Fruit fly (Drosophila melanogaster) whole organism, embryonic: ENCODE measurements around the gene CG5934.

Source experiments
- CG11504 ChIP-seq: fragments of 200-800 bp; sonication (Bioruptor generic); optimal IDR thresholded peaks from 3 replicates; lab custom pipeline; 2019; ENCODE audit warnings: missing biosample characterization, mild to moderate bottlenecking, missing genetic modification characterization, moderate library complexity
- CG11723 ChIP-seq: fragments of 200-800 bp; sonication (Bioruptor generic); optimal IDR thresholded peaks from 2 replicates; lab custom pipeline; 2017; ENCODE audit warnings: missing biosample characterization, mild to moderate bottlenecking, missing genetic modification characterization
- CG12659 ChIP-seq: fragments of 200-800 bp; sonication (Bioruptor generic); optimal IDR thresholded peaks from 3 replicates; lab custom pipeline; 2017; ENCODE audit warnings: mild to moderate bottlenecking, missing biosample characterization, missing genetic modification reagents, missing genetic modification characterization
- CG13287 ChIP-seq: fragments of 200-800 bp; sonication (Bioruptor generic); IDR thresholded peaks from 2 replicates; pipeline ENCODE4 v1.3.6; 2022; ENCODE audit warnings: missing biosample characterization, missing genetic modification characterization; ENCODE audit not compliant: partially characterized antibody
- CG13424 ChIP-seq: fragments of 200-800 bp; sonication (Bioruptor generic); optimal IDR thresholded peaks from 2 replicates; lab custom pipeline; 2019; ENCODE audit warnings: missing biosample characterization, mild to moderate bottlenecking, missing genetic modification characterization, moderate library complexity
- CG1647 ChIP-seq: fragments of 200-800 bp; sonication (Bioruptor generic); optimal IDR thresholded peaks from 3 replicates; lab custom pipeline; 2016; ENCODE audit warnings: missing biosample characterization, missing genetic modification characterization
- CG16779 ChIP-seq: fragments of 200-800 bp; sonication (Bioruptor generic); IDR thresholded peaks from 2 replicates; pipeline ENCODE4 v1.3.6; 2022; ENCODE audit warnings: missing biosample characterization, missing genetic modification characterization
- CG2889 ChIP-seq: fragments of 200-800 bp; sonication (Bioruptor generic); IDR thresholded peaks from 3 replicates; pipeline ENCODE4 v1.3.6; 2022; ENCODE audit warnings: missing biosample characterization, missing genetic modification characterization
- CG31224 ChIP-seq: fragments of 200-800 bp; sonication (Bioruptor generic); IDR thresholded peaks from 2 replicates; pipeline ENCODE4 v1.3.6; 2022; ENCODE audit warnings: missing biosample characterization, missing genetic modification characterization
- CG5180 ChIP-seq: fragments of 200-800 bp; sonication (Bioruptor generic); optimal IDR thresholded peaks from 3 replicates; lab custom pipeline; 2017; ENCODE audit warnings: missing biosample characterization, missing genetic modification characterization, mild to moderate bottlenecking, moderate library complexity, missing genetic modification reagents
- CG7357 ChIP-seq: fragments of 200-800 bp; sonication (Bioruptor generic); IDR thresholded peaks from 3 replicates; pipeline ENCODE4 v1.3.6; 2022; ENCODE audit warnings: missing biosample characterization, missing genetic modification characterization
- CG8290 ChIP-seq, 3 experiments: fragments of 200-800 bp; sonication (Bioruptor generic); optimal IDR thresholded peaks; 2 replicates each; lab custom pipeline; 2016 to 2019; ENCODE audit warnings: missing biosample characterization in 3 of 3, missing genetic modification characterization in 3 of 3, mild to moderate bottlenecking in 2 of 3, moderate library complexity in 1 of 3
- CG8765 ChIP-seq: fragments of 200-800 bp; sonication (Bioruptor generic); IDR thresholded peaks from 2 replicates; pipeline ENCODE4 v1.3.6; 2022; ENCODE audit warnings: missing biosample characterization, missing genetic modification characterization
- CG9817 ChIP-seq: fragments of 200-800 bp; sonication (Bioruptor generic); optimal IDR thresholded peaks from 2 replicates; lab custom pipeline; 2018; ENCODE audit warnings: missing biosample characterization, mild to moderate bottlenecking, missing genetic modification characterization, moderate library complexity
- CoRest ChIP-seq: fragments of 200-800 bp; sonication (Bioruptor generic); optimal IDR thresholded peaks from 3 replicates; lab custom pipeline; 2018; ENCODE audit warnings: missing biosample characterization, mild to moderate bottlenecking, missing genetic modification characterization, moderate library complexity
- CrebB ChIP-seq: fragments of 200-800 bp; sonication (Bioruptor generic); optimal IDR thresholded peaks from 3 replicates; lab custom pipeline; 2018; ENCODE audit warnings: missing biosample characterization, mild to moderate bottlenecking, missing genetic modification characterization
- D ChIP-seq, 2 experiments: fragments of 200-800 bp in 1 of 2; fragments of >200 bp in 1 of 2; sonication (Bioruptor generic) in 1 of 2; optimal IDR thresholded peaks; 2 replicates in 1 of 2; 3 replicates in 1 of 2; lab custom pipeline; 2017; ENCODE audit warnings: mild to moderate bottlenecking in 1 of 2, missing biosample characterization in 1 of 2, missing genetic modification characterization in 1 of 2, missing genetic modification reagents in 1 of 2
- D19A ChIP-seq: fragments of 200-800 bp; optimal IDR thresholded peaks from 3 replicates; lab custom pipeline; 2019; ENCODE audit warnings: missing biosample characterization, mild to moderate bottlenecking, missing genetic modification characterization, moderate library complexity
- Dip2 ChIP-seq: fragments of 200-800 bp; sonication (Bioruptor generic); IDR thresholded peaks from 2 replicates; pipeline ENCODE4 v1.3.6; 2022; ENCODE audit warnings: missing biosample characterization, missing genetic modification characterization
- Dll ChIP-seq: fragments of 200-800 bp; sonication (Bioruptor generic); IDR thresholded peaks from 4 replicates; pipeline ENCODE4 v1.3.6; 2022; ENCODE audit warnings: missing biosample characterization, missing genetic modification characterization; ENCODE audit not compliant: partially characterized antibody
- Dref ChIP-seq: fragments of 200-800 bp; sonication (Bioruptor generic); IDR thresholded peaks from 2 replicates; pipeline ENCODE4 v1.3.6; 2022; ENCODE audit warnings: missing biosample characterization, missing genetic modification characterization
- Drgx ChIP-seq: fragments of 200-800 bp; sonication (Bioruptor generic); IDR thresholded peaks from 2 replicates; pipeline ENCODE4 v1.3.6; 2022; ENCODE audit warnings: missing biosample characterization, missing genetic modification characterization
- Eip74EF ChIP-seq, 2 experiments: fragments of 200-800 bp in 1 of 2; fragments of >200 bp in 1 of 2; sonication (Bioruptor generic) in 1 of 2; optimal IDR thresholded peaks; 2 replicates each; lab custom pipeline; 2017 to 2019; ENCODE audit warnings: missing biosample characterization in 2 of 2, missing genetic modification characterization in 2 of 2, mild to moderate bottlenecking in 1 of 2, moderate library complexity in 1 of 2
- Gug ChIP-seq: fragments of 200-800 bp; sonication (Bioruptor generic); IDR thresholded peaks from 4 replicates; pipeline ENCODE4 v1.3.6; 2022; ENCODE audit warnings: missing biosample characterization, missing genetic modification characterization
- HLHmδ ChIP-seq: fragments of 200-800 bp; sonication (Bioruptor generic); optimal IDR thresholded peaks from 2 replicates; lab custom pipeline; 2018; ENCODE audit warnings: missing biosample characterization, mild to moderate bottlenecking, missing genetic modification characterization, moderate library complexity
- Kr ChIP-seq: fragments of 200-800 bp; sonication (Bioruptor generic); optimal IDR thresholded peaks from 2 replicates; lab custom pipeline; 2017; ENCODE audit warnings: missing biosample characterization, mild to moderate bottlenecking, missing genetic modification characterization
- NC2α ChIP-seq: fragments of 200-800 bp; sonication (Bioruptor generic); optimal IDR thresholded peaks from 2 replicates; lab custom pipeline; 2016; ENCODE audit warnings: missing biosample characterization, missing genetic modification characterization
- Nf-YA ChIP-seq: fragments of 200-800 bp; sonication (Bioruptor generic); IDR thresholded peaks from 2 replicates; pipeline ENCODE4 v1.3.6; 2022; ENCODE audit warnings: missing biosample characterization, missing genetic modification characterization
- Rfx ChIP-seq: fragments of 200-800 bp; sonication (Bioruptor generic); IDR thresholded peaks from 2 replicates; pipeline ENCODE4 v1.3.6; 2022; ENCODE audit warnings: missing biosample characterization, missing genetic modification characterization
- Trl ChIP-seq, 3 experiments: fragments of >200 bp in 2 of 3; fragments of 200-800 bp in 1 of 3; sonication (Bioruptor generic) in 1 of 3; optimal IDR thresholded peaks; 2 replicates in 1 of 3; 3 replicates in 2 of 3; lab custom pipeline; 2016 to 2017; ENCODE audit warnings: missing biosample characterization in 1 of 3, missing genetic modification characterization in 1 of 3
- cato ChIP-seq: fragments of 200-800 bp; sonication (Bioruptor generic); optimal IDR thresholded peaks from 2 replicates; lab custom pipeline; 2016; ENCODE audit warnings: missing biosample characterization, missing genetic modification characterization, borderline replicate concordance
- chm ChIP-seq: fragments of 200-800 bp; sonication (Bioruptor generic); IDR thresholded peaks from 2 replicates; pipeline ENCODE4 v1.3.6; 2022; ENCODE audit warnings: missing biosample characterization, missing genetic modification characterization
- ems ChIP-seq: fragments of 200-800 bp; sonication (Bioruptor generic); optimal IDR thresholded peaks from 3 replicates; lab custom pipeline; 2016; ENCODE audit warnings: missing biosample characterization, missing genetic modification characterization
- fu2 ChIP-seq: fragments of 200-800 bp; sonication (Bioruptor generic); optimal IDR thresholded peaks from 2 replicates; lab custom pipeline; 2016; ENCODE audit warnings: missing biosample characterization, missing genetic modification characterization
- grn ChIP-seq: fragments of 200-800 bp; sonication (Bioruptor generic); optimal IDR thresholded peaks from 3 replicates; lab custom pipeline; 2017; ENCODE audit warnings: missing biosample characterization, missing genetic modification characterization
- hbn ChIP-seq: fragments of 200-800 bp; sonication (Bioruptor generic); IDR thresholded peaks from 2 replicates; pipeline ENCODE4 v1.3.6; 2022; ENCODE audit warnings: missing biosample characterization, missing genetic modification characterization; ENCODE audit not compliant: partially characterized antibody
- kay ChIP-seq: fragments of 200-800 bp; sonication (Bioruptor generic); optimal IDR thresholded peaks from 2 replicates; lab custom pipeline; 2016; ENCODE audit warnings: missing biosample characterization, missing genetic modification characterization
- lab ChIP-seq: fragments of 200-800 bp; sonication (Bioruptor generic); optimal IDR thresholded peaks from 3 replicates; lab custom pipeline; 2017; ENCODE audit warnings: missing biosample characterization, missing genetic modification characterization, mild to moderate bottlenecking, moderate library complexity, missing genetic modification reagents
- mld ChIP-seq: fragments of 200-800 bp; sonication (Bioruptor generic); IDR thresholded peaks from 3 replicates; pipeline ENCODE4 v1.3.6; 2022; ENCODE audit warnings: missing biosample characterization, missing genetic modification characterization; ENCODE audit not compliant: partially characterized antibody
- otp ChIP-seq: fragments of 200-800 bp; sonication (Bioruptor generic); IDR thresholded peaks from 3 replicates; pipeline ENCODE4, ENCODE4 v1.3.6; 2022; ENCODE audit warnings: missing biosample characterization, missing genetic modification characterization
- pnt ChIP-seq: fragments of 200-800 bp; sonication (Bioruptor generic); optimal IDR thresholded peaks from 3 replicates; lab custom pipeline; 2016; ENCODE audit warnings: missing biosample characterization, missing genetic modification characterization
- rib ChIP-seq: fragments of 200-800 bp; sonication (Bioruptor generic); IDR thresholded peaks from 2 replicates; pipeline ENCODE4 v1.3.6; 2022; ENCODE audit warnings: missing biosample characterization, missing genetic modification characterization
- row ChIP-seq: fragments of 200-800 bp; sonication (Bioruptor generic); IDR thresholded peaks from 3 replicates; pipeline ENCODE4 v1.3.6; 2022; ENCODE audit warnings: missing biosample characterization, missing genetic modification characterization
- sd ChIP-seq: fragments of 200-800 bp; sonication (Bioruptor generic); optimal IDR thresholded peaks from 3 replicates; lab custom pipeline; 2018; ENCODE audit warnings: missing biosample characterization, mild to moderate bottlenecking, missing genetic modification characterization, moderate library complexity
- sima ChIP-seq: fragments of 200-800 bp; sonication (Bioruptor generic); optimal IDR thresholded peaks from 2 replicates; lab custom pipeline; 2016; ENCODE audit warnings: missing biosample characterization, missing genetic modification characterization
- sisA ChIP-seq: fragments of 200-800 bp; sonication (Bioruptor generic); IDR thresholded peaks from 2 replicates; pipeline ENCODE4 v1.3.6; 2022; ENCODE audit warnings: missing biosample characterization, missing genetic modification characterization
- twi ChIP-seq: fragments of 200-800 bp; optimal IDR thresholded peaks from 2 replicates; lab custom pipeline; 2019; ENCODE audit warnings: missing biosample characterization, mild to moderate bottlenecking, missing genetic modification characterization, moderate library complexity
- unc-4 ChIP-seq: fragments of 200-800 bp; sonication (Bioruptor generic); IDR thresholded peaks from 2 replicates; pipeline ENCODE4 v1.3.6; 2022; ENCODE audit warnings: missing biosample characterization, missing genetic modification characterization; ENCODE audit not compliant: partially characterized antibody
- vnd ChIP-seq: fragments of 200-800 bp; sonication (Bioruptor generic); IDR thresholded peaks from 3 replicates; pipeline ENCODE4 v1.3.6; 2022; ENCODE audit warnings: missing biosample characterization, missing genetic modification characterization; ENCODE audit not compliant: partially characterized antibody

CG5934 gene

DNA sequence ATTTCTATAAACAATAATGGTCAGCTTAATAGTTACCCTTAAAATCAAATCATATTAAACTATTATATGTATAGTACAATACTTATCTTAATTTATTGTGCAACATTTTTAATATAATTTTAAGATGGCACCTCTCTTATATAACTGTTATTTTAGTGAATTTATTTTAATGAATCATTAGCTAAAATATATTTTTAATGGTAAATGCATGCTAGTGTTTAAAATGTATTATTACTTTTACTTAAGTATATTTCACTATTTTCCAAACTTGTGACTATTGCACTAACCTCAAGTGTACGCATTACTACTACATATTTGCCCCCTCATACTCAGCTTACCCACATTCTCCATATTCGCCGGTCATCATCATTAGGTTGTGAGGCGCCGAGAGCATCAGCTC lies 27.2 kb upstream of the CG5934 start (continued):
- TF ChIP-seq Nf-YA (GFP tag; lab: Robert Waterston, UW): no peak
- peak; percentile 87 for TF ChIP-seq CG12659 (GFP tag; lab: Kevin White, UChicago)
- TF ChIP-seq cato: peak; percentile 41
- TF ChIP-seq vnd (GFP tag; lab: Robert Waterston, UW): no peak
- no peak for TF ChIP-seq CG13287 (GFP tag; lab: Robert Waterston, UW)
- peak; percentile 48 for TF ChIP-seq CG9817 (tag; lab: Kevin White, UChicago)
- TF ChIP-seq otp (GFP tag; lab: Robert Waterston, UW): no peak
- peak; percentile 92 for TF ChIP-seq CoRest
- TF ChIP-seq rib (GFP tag; lab: Robert Waterston, UW): no peak
- peak; percentile 24 for TF ChIP-seq CG8290 (GFP tag; optimal IDR thresholded peaks at IDR 0.05; lab: Kevin White, UChicago)
- TF ChIP-seq CG8290 (tag; optimal IDR thresholded peaks at IDR 0.05; lab: Kevin White, UChicago): peak in 1 of 2 experiments; percentile 38
- TF ChIP-seq CG5180 (GFP tag; lab: Kevin White, UChicago): peak; percentile 48
- no peak for TF ChIP-seq HLHmδ
- TF ChIP-seq Drgx (GFP tag; lab: Robert Waterston, UW): peak; percentile 43; the same call in 1 of the 2 replicates
- no peak for TF ChIP-seq CG31224 (GFP tag; lab: Robert Waterston, UW)
- no peak for TF ChIP-seq CG2889 (GFP tag; lab: Robert Waterston, UW)
- TF ChIP-seq lab: peak; percentile 79
- TF ChIP-seq CG1647 (GFP tag; lab: Kevin White, UChicago): no peak
- TF ChIP-seq Dip2 (GFP tag; lab: Robert Waterston, UW): no peak
- TF ChIP-seq CG8765 (GFP tag; lab: Robert Waterston, UW): no peak
- TF ChIP-seq NC2α (GFP tag; lab: Kevin White, UChicago): no peak
- TF ChIP-seq Rfx (GFP tag; lab: Robert Waterston, UW): peak; percentile 49; the same call in 1 of the 2 replicates
- no peak for TF ChIP-seq sima (GFP tag; lab: Kevin White, UChicago)
- TF ChIP-seq row: peak; percentile 75
- peak; percentile 40; the same call in 1 of the 2 replicates for TF ChIP-seq sisA (GFP tag; lab: Robert Waterston, UW)
- TF ChIP-seq D (optimal IDR thresholded peaks at IDR 0.05; lab: Kevin White, UChicago): no peak
- TF ChIP-seq D (GFP tag; optimal IDR thresholded peaks at IDR 0.05; lab: Kevin White, UChicago): peak; percentile 72
- no peak for TF ChIP-seq fu2 (GFP tag; lab: Kevin White, UChicago)
- TF ChIP-seq CG11723: peak; percentile 26
- no peak for TF ChIP-seq Gug (GFP tag; lab: Robert Waterston, UW)
- TF ChIP-seq pnt (GFP tag; lab: Kevin White, UChicago): no peak
- peak; percentile 17 for TF ChIP-seq kay (GFP tag; lab: Kevin White, UChicago)
- TF ChIP-seq ems (GFP tag; lab: Kevin White, UChicago): no peak
- peak; percentile 94 for TF ChIP-seq CG11504 (tag; lab: Kevin White, UChicago)
- no peak for TF ChIP-seq grn (GFP tag; lab: Kevin White, UChicago)
- no peak for TF ChIP-seq CG16779 (GFP tag; lab: Robert Waterston, UW)
- TF ChIP-seq unc-4 (GFP tag; lab: Robert Waterston, UW): no peak
- no peak for TF ChIP-seq Trl (optimal IDR thresholded peaks at IDR 0.05; lab: Kevin White, UChicago)
- TF ChIP-seq Trl (GFP tag; optimal IDR thresholded peaks at IDR 0.05; lab: Kevin White, UChicago): no peak
- no peak for TF ChIP-seq mld (GFP tag; lab: Robert Waterston, UW)
- TF ChIP-seq chm: no peak
- TF ChIP-seq CG7357: peak; percentile 49; the same call in 2 of the 3 replicates
- TF ChIP-seq Eip74EF (GFP tag; optimal IDR thresholded peaks at IDR 0.05; lab: Kevin White, UChicago): peak in 1 of 2 experiments; percentile 84
- no peak for TF ChIP-seq Dll (GFP tag; lab: Robert Waterston, UW)
- peak; percentile 89 for TF ChIP-seq D19A
- TF ChIP-seq Dref (GFP tag; lab: Robert Waterston, UW): no peak
- peak; percentile 78 for TF ChIP-seq sd (tag; lab: Kevin White, UChicago)
- TF ChIP-seq CrebB: peak; percentile 68
- TF ChIP-seq hbn (GFP tag; lab: Robert Waterston, UW): no peak
- no peak for TF ChIP-seq Kr (GFP tag; lab: Kevin White, UChicago)
- peak; percentile 93 for TF ChIP-seq CG13424 (tag; lab: Kevin White, UChicago)
- TF ChIP-seq twi: peak; percentile 78
